Fruit fly (Drosophila melanogaster) whole organism, adult: Measurements from ENCODE around the gene Cpr67Fb.

Source experiments
- CG11617 ChIP-seq: fragments of 200-800 bp; sonication (Bioruptor generic); optimal IDR thresholded peaks from 2 replicates; lab custom pipeline; 2017; ENCODE audit warnings: mild to moderate bottlenecking, missing biosample characterization, missing genetic modification reagents, missing genetic modification characterization
- CG12768 ChIP-seq: fragments of 200-800 bp; sonication (Bioruptor generic); optimal IDR thresholded peaks from 2 replicates; lab custom pipeline; 2017; ENCODE audit warnings: missing biosample characterization, missing genetic modification characterization, mild to moderate bottlenecking, moderate library complexity, missing genetic modification reagents
- CG5204 ChIP-seq: fragments of 200-800 bp; sonication (Bioruptor generic); optimal IDR thresholded peaks from 2 replicates; lab custom pipeline; 2016; ENCODE audit warnings: missing biosample characterization, missing genetic modification characterization
- CG7045 ChIP-seq: fragments of 200-800 bp; sonication (Bioruptor generic); optimal IDR thresholded peaks from 2 replicates; lab custom pipeline; 2017; ENCODE audit warnings: missing biosample characterization, mild to moderate bottlenecking, missing genetic modification characterization
- CG7101 ChIP-seq: fragments of 200-800 bp; sonication (Bioruptor generic); optimal IDR thresholded peaks from 2 replicates; lab custom pipeline; 2018; ENCODE audit warnings: missing biosample characterization, mild to moderate bottlenecking, missing genetic modification characterization, moderate library complexity
- Clk ChIP-seq: fragments of 200-800 bp; sonication (Bioruptor generic); optimal IDR thresholded peaks from 2 replicates; lab custom pipeline; 2017; ENCODE audit warnings: missing biosample characterization, missing genetic modification characterization
- cic ChIP-seq: fragments of 200-800 bp; sonication (Bioruptor generic); optimal IDR thresholded peaks from 2 replicates; lab custom pipeline; 2017; ENCODE audit warnings: missing biosample characterization, mild to moderate bottlenecking, missing genetic modification characterization, moderate library complexity
- cnc ChIP-seq, 2 experiments: fragments of >200 bp; optimal IDR thresholded peaks; 2 replicates each; lab custom pipeline; 2017
- kay ChIP-seq: fragments of 200-800 bp; sonication (Bioruptor generic); peaks from one replicate; lab custom pipeline; 2016; ENCODE audit warnings: missing biosample characterization, missing genetic modification characterization, borderline replicate concordance
- tj ChIP-seq: fragments of 200-800 bp; sonication (Bioruptor generic); optimal IDR thresholded peaks from 3 replicates; lab custom pipeline; 2017; ENCODE audit warnings: missing biosample characterization, mild to moderate bottlenecking, missing genetic modification characterization, moderate library complexity

- TF ChIP-seq CG5204 (GFP tag; lab: Kevin White, UChicago) (no peak), CG11617 (GFP tag; lab: Kevin White, UChicago) (no peak), cic (GFP tag; lab: Kevin White, UChicago) (no peak), CG7045 (GFP tag; lab: Kevin White, UChicago) (no peak), cnc (optimal IDR thresholded peaks at IDR 0.05; lab: Kevin White, UChicago) (no peak), CG12768 (no peak), kay (GFP tag; lab: Kevin White, UChicago) (no peak), CG7101 (no peak), Clk (GFP tag; lab: Kevin White, UChicago) (no peak), tj (GFP tag; lab: Kevin White, UChicago) (no peak)
Measured at dm6 chr3L:10858569-10858968, 35.4 kb upstream of the Cpr67Fb start.
